Worm (Caenorhabditis elegans): Measurements from ENCODE around the gene col-89.

DNA sequence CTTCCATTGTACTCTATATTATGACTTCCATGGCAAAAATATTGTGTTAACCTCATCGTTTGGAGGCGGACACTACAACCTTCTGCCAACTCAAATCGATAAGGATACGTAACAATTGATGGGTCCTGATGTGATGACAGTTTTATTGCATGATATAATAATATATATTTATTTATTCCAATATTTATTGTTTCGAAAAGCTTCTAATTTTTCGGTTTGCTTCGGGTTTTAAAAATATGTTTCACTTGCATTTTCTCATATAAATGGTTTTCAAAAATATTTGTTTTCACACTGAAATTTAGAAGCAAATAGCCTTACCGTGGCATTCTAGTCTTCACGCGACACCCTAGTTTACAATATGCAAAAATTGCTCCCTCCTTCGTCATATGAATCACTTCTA, 41.2 kb upstream of the col-89 start, which contains the start of gene T04A8.13:
- TF ChIP-seq scrt-1 (GFP tag; IDR thresholded peaks at IDR 0.05) (no peak), aly-1 (tag; optimal IDR thresholded peaks at IDR 0.05) (no peak), ama-1 (optimal IDR thresholded peaks at IDR 0.05) (no peak), flt-1 (GFP tag; IDR thresholded peaks at IDR 0.05) (no peak), pes-1 (GFP tag; IDR thresholded peaks at IDR 0.05) (no peak)

Measured in whole organism, early embryonic.